Worm (Caenorhabditis elegans) whole organism, L4/young adult: ENCODE data around the gene C17H11.4.

Experiments used
- W03F9.2 ChIP-seq: fragments of 150-350 bp; optimal IDR thresholded peaks from 2 replicates; lab custom pipeline; 2014; ENCODE audit warnings: missing biosample characterization, missing genetic modification characterization
- dao-5 ChIP-seq: sonication (generic microtip); optimal IDR thresholded peaks from 2 replicates; lab custom pipeline; 2016; ENCODE audit warnings: missing genotype, missing genetic modification characterization, moderate library complexity, missing compliant biosample characterization
- him-1 ChIP-seq: sonication (generic microtip); optimal IDR thresholded peaks from 2 replicates; lab custom pipeline; 2016; ENCODE audit warnings: missing genotype, missing genetic modification reagents, missing genetic modification characterization, missing compliant biosample characterization

DNA sequence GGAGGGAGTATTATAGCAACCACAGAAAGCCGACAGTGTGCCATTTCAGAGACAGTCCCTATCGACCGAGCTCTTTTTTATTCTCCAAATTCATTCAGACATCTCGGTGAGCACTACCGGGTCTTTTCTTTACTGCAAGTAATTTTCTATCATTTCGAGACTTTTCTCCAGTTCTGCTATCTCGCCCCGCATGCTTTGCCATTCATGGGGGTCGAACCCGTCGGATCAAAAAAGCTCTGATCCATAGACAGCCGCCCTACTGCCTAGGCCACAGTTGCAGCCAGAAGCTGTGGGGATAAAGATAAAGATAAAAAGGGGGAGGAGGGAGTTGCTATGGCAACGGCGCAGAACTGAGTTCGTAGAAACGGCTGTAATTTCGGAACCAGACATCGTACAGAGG lies 30.0 kb downstream of the C17H11.4 start:
- TF ChIP-seq him-1 (no peak), dao-5 (tag; lab: Kevin White, UChicago) (no peak), W03F9.2 (tag; lab: Kevin White, UChicago) (no peak)
